Worm (Caenorhabditis elegans) whole organism, young adult: ENCODE data around the gene Y46G5A.15.

ENCODE experiments used
- B0261.1 ChIP-seq: sonication (generic microtip); optimal IDR thresholded peaks from 2 replicates; lab custom pipeline; 2016; ENCODE audit warnings: mild to moderate bottlenecking, missing genetic modification characterization, moderate library complexity, missing compliant biosample characterization
- B0336.3 ChIP-seq: fragments of 200-800 bp; sonication (Bioruptor generic); IDR thresholded peaks from 2 replicates; pipeline ENCODE4 v1.3.6; 2022; ENCODE audit warnings: missing genetic modification characterization, missing compliant biosample characterization
- F33H1.4 ChIP-seq: fragments of 200-800 bp; sonication (Bioruptor generic); IDR thresholded peaks from 2 replicates; pipeline ENCODE4 v1.3.6; 2022; ENCODE audit warnings: missing genetic modification reagents, missing genetic modification characterization, missing compliant biosample characterization
- F52B5.7 ChIP-seq: sonication (generic microtip); optimal IDR thresholded peaks from 2 replicates; lab custom pipeline; 2016; ENCODE audit warnings: mild to moderate bottlenecking, missing genetic modification characterization, missing compliant biosample characterization
- K12H6.12 ChIP-seq: fragments of 200-800 bp; sonication (Bioruptor generic); optimal IDR thresholded peaks from 2 replicates; lab custom pipeline; 2018; ENCODE audit warnings: mild to moderate bottlenecking, missing genetic modification characterization, missing compliant biosample characterization
- T07F8.4 ChIP-seq: sonication (generic microtip); optimal IDR thresholded peaks from 2 replicates; lab custom pipeline; 2016; ENCODE audit warnings: mild to moderate bottlenecking, missing genetic modification characterization, moderate library complexity, missing compliant biosample characterization
- Y79H2A.3 ChIP-seq: fragments of 200-800 bp; sonication (Bioruptor generic); conservative IDR thresholded peaks from 2 replicates; pipeline ENCODE4 v1.3.6; 2022; ENCODE audit warnings: missing genetic modification reagents, missing genetic modification characterization, missing compliant biosample characterization
- ZK185.1 ChIP-seq: sonication (generic microtip); optimal IDR thresholded peaks from 2 replicates; lab custom pipeline; 2016; ENCODE audit warnings: mild to moderate bottlenecking, missing genetic modification characterization, missing compliant biosample characterization; ENCODE audit not compliant: poor library complexity, severe bottlenecking
- aptf-2 ChIP-seq: fragments of 200-800 bp; sonication (Bioruptor generic); conservative IDR thresholded peaks from 2 replicates; pipeline ENCODE4 v1.3.6; 2022; ENCODE audit warnings: missing genetic modification reagents, missing genetic modification characterization, missing compliant biosample characterization
- aptf-3 ChIP-seq: fragments of 200-800 bp; sonication (Bioruptor generic); IDR thresholded peaks from 2 replicates; pipeline ENCODE4 v1.3.6; 2022; ENCODE audit warnings: missing genetic modification characterization, missing compliant biosample characterization
- atf-7 ChIP-seq: sonication (generic microtip); optimal IDR thresholded peaks from 2 replicates; lab custom pipeline; 2017; ENCODE audit warnings: mild to moderate bottlenecking, missing genetic modification characterization, missing compliant biosample characterization
- cebp-1 ChIP-seq, 2 experiments: fragments of 200-800 bp in 1 of 2; sonication (Bioruptor generic) in 1 of 2; sonication (generic microtip) in 1 of 2; IDR thresholded peaks in 1 of 2; optimal IDR thresholded peaks in 1 of 2; 2 replicates each; pipeline versions ENCODE4 v1.3.6 to Lab custom; 2017 to 2022; ENCODE audit warnings: missing compliant biosample characterization in 2 of 2, missing genetic modification characterization in 2 of 2, mild to moderate bottlenecking in 1 of 2, missing genetic modification reagents in 1 of 2, moderate library complexity in 1 of 2
- cebp-2 ChIP-seq: fragments of 200-800 bp; sonication (Bioruptor generic); IDR thresholded peaks from 2 replicates; pipeline ENCODE4 v1.3.6; 2022; ENCODE audit warnings: missing genetic modification characterization, missing compliant biosample characterization
- ceh-27 ChIP-seq: fragments of 200-800 bp; sonication (Bioruptor generic); optimal IDR thresholded peaks from 2 replicates; lab custom pipeline; 2018; ENCODE audit warnings: mild to moderate bottlenecking, missing genetic modification characterization, moderate library complexity, missing compliant biosample characterization
- ceh-40 ChIP-seq: fragments of 200-800 bp; sonication (Bioruptor generic); IDR thresholded peaks from 2 replicates; pipeline ENCODE4 v1.3.6; 2022; ENCODE audit warnings: missing genetic modification characterization, missing compliant biosample characterization
- ceh-79 ChIP-seq: sonication (generic microtip); optimal IDR thresholded peaks from 2 replicates; lab custom pipeline; 2017; ENCODE audit warnings: mild to moderate bottlenecking, missing genetic modification characterization, missing compliant biosample characterization
- dox-1 ChIP-seq: fragments of 200-800 bp; sonication (Bioruptor generic); IDR thresholded peaks from 2 replicates; pipeline ENCODE4 v1.3.6; 2022; ENCODE audit warnings: missing genetic modification reagents, missing genetic modification characterization, missing compliant biosample characterization
- dpff-1 ChIP-seq: sonication (generic microtip); optimal IDR thresholded peaks from 2 replicates; lab custom pipeline; 2017; ENCODE audit warnings: mild to moderate bottlenecking, missing genetic modification characterization, missing compliant biosample characterization
- dpl-1 ChIP-seq: fragments of 150-350 bp; optimal IDR thresholded peaks from 2 replicates; lab custom pipeline; 2014; ENCODE audit warnings: missing biosample characterization, missing genetic modification reagents, missing genetic modification characterization
- efl-1 ChIP-seq: fragments of 150-350 bp; optimal IDR thresholded peaks from 2 replicates; lab custom pipeline; 2014; ENCODE audit warnings: missing biosample characterization, missing genetic modification reagents, missing genetic modification characterization
- egrh-3 ChIP-seq: fragments of 200-800 bp; sonication (Bioruptor generic); IDR thresholded peaks from 2 replicates; pipeline ENCODE4 v1.3.6; 2022; ENCODE audit warnings: missing genetic modification reagents, missing genetic modification characterization, missing compliant biosample characterization
- gei-17 ChIP-seq: fragments of 200-800 bp; sonication (Bioruptor generic); optimal IDR thresholded peaks from 2 replicates; lab custom pipeline; 2018; ENCODE audit warnings: mild to moderate bottlenecking, missing genetic modification characterization, missing compliant biosample characterization
- hlh-12 ChIP-seq: sonication (generic microtip); optimal IDR thresholded peaks from 2 replicates; lab custom pipeline; 2016; ENCODE audit warnings: missing genetic modification characterization, missing compliant biosample characterization
- hsf-1 ChIP-seq: fragments of 200-800 bp; sonication (Bioruptor generic); IDR thresholded peaks from 2 replicates; pipeline ENCODE4 v1.3.6; 2022; ENCODE audit warnings: missing genetic modification reagents, missing genetic modification characterization, missing compliant biosample characterization
- let-607 ChIP-seq, 2 experiments: fragments of 200-800 bp in 1 of 2; sonication (Bioruptor generic) in 1 of 2; sonication (generic microtip) in 1 of 2; optimal IDR thresholded peaks; 2 replicates each; lab custom pipeline; 2016 to 2018; ENCODE audit warnings: mild to moderate bottlenecking in 2 of 2, missing compliant biosample characterization in 2 of 2, missing genetic modification characterization in 2 of 2, moderate library complexity in 2 of 2, missing genotype in 1 of 2
- lin-26 ChIP-seq: fragments of 200-800 bp; sonication (Bioruptor generic); IDR thresholded peaks from 2 replicates; pipeline ENCODE4 v1.3.6; 2022; ENCODE audit warnings: missing genetic modification reagents, missing genetic modification characterization, missing compliant biosample characterization
- lin-35 ChIP-seq, 3 experiments: fragments of 150-350 bp in 2 of 3; sonication (generic microtip) in 1 of 3; optimal IDR thresholded peaks; 2 replicates each; lab custom pipeline; 2014 to 2018; ENCODE audit warnings: missing biosample characterization in 3 of 3, missing genetic modification characterization in 3 of 3, missing genetic modification reagents in 3 of 3
- lsl-1 ChIP-seq: fragments of 200-800 bp; sonication (Bioruptor generic); optimal IDR thresholded peaks from 2 replicates; lab custom pipeline; 2018; ENCODE audit warnings: mild to moderate bottlenecking, missing genetic modification characterization, moderate library complexity, missing compliant biosample characterization
- madf-3 ChIP-seq: fragments of 200-800 bp; sonication (Bioruptor generic); IDR thresholded peaks from 2 replicates; pipeline ENCODE4 v1.3.6; 2022; ENCODE audit warnings: missing genetic modification reagents, missing genetic modification characterization, missing compliant biosample characterization
- mcd-1 ChIP-seq: fragments of 200-800 bp; sonication (Bioruptor generic); IDR thresholded peaks from 2 replicates; pipeline ENCODE4 v1.3.6; 2022; ENCODE audit warnings: missing genetic modification reagents, missing genetic modification characterization, missing compliant biosample characterization
- mel-28 ChIP-seq: sonication (generic microtip); optimal IDR thresholded peaks from 2 replicates; lab custom pipeline; 2016; ENCODE audit warnings: borderline replicate concordance, mild to moderate bottlenecking, missing genetic modification characterization, missing compliant biosample characterization
- mes-4 ChIP-seq: sonication (generic microtip); optimal IDR thresholded peaks from 2 replicates; lab custom pipeline; 2016; ENCODE audit warnings: missing genotype, missing genetic modification characterization, missing compliant biosample characterization
- nfya-1 ChIP-seq: sonication (generic microtip); optimal IDR thresholded peaks from 2 replicates; lab custom pipeline; 2017; ENCODE audit warnings: antibody characterized with exemption, missing compliant biosample characterization, missing genetic modification characterization, borderline replicate concordance; ENCODE audit not compliant: insufficient read depth
- nfyb-1 ChIP-seq: fragments of 200-800 bp; sonication (Bioruptor generic); IDR thresholded peaks from 2 replicates; pipeline ENCODE4 v1.3.6; 2022; ENCODE audit warnings: missing genetic modification reagents, missing genetic modification characterization, missing compliant biosample characterization
- nhr-120 ChIP-seq: fragments of 200-800 bp; sonication (Bioruptor generic); IDR thresholded peaks from 2 replicates; pipeline ENCODE4 v1.3.6; 2022; ENCODE audit warnings: missing genetic modification characterization, missing compliant biosample characterization
- nhr-80 ChIP-seq: sonication (generic microtip); optimal IDR thresholded peaks from 2 replicates; lab custom pipeline; 2016; ENCODE audit warnings: missing genetic modification characterization, missing compliant biosample characterization
- sea-2 ChIP-seq: fragments of 200-800 bp; sonication (Bioruptor generic); IDR thresholded peaks from 2 replicates; pipeline ENCODE4 v1.3.6; 2022; ENCODE audit warnings: missing genetic modification characterization, missing compliant biosample characterization
- snpc-3.4 ChIP-seq: sonication (generic microtip); optimal IDR thresholded peaks from 2 replicates; lab custom pipeline; 2017; ENCODE audit warnings: missing genetic modification characterization, mild to moderate bottlenecking, missing compliant biosample characterization, antibody characterized with exemption, moderate library complexity, missing genotype, missing genetic modification reagents
- snpc-4 ChIP-seq, 5 experiments: fragments of 150-350 bp in 1 of 5; sonication (generic microtip) in 4 of 5; optimal IDR thresholded peaks; 2 replicates each; lab custom pipeline; 2014 to 2018; ENCODE audit warnings: missing genetic modification characterization in 5 of 5, missing biosample characterization in 3 of 5, antibody characterized with exemption in 2 of 5, mild to moderate bottlenecking in 2 of 5, missing compliant biosample characterization in 2 of 5, missing genotype in 2 of 5, moderate library complexity in 2 of 5, missing genetic modification reagents in 1 of 5
- tbp1 ChIP-seq: fragments of 200-800 bp; sonication (Bioruptor generic); optimal IDR thresholded peaks from 2 replicates; lab custom pipeline; 2018; ENCODE audit warnings: mild to moderate bottlenecking, missing genetic modification characterization, missing compliant biosample characterization
- xnd-1 ChIP-seq: sonication (generic microtip); optimal IDR thresholded peaks from 2 replicates; lab custom pipeline; 2016; ENCODE audit warnings: missing genotype, missing genetic modification reagents, missing genetic modification characterization, missing compliant biosample characterization
- zfh-2 ChIP-seq: fragments of 200-800 bp; sonication (Bioruptor generic); conservative IDR thresholded peaks from 2 replicates; pipeline ENCODE4 v1.3.6; 2022; ENCODE audit warnings: missing genetic modification reagents, missing genetic modification characterization, missing compliant biosample characterization

Gene Y46G5A.15

ce11 chrII:12795188-12795587, 10.0 kb upstream of the Y46G5A.15 start (continued):
- TF ChIP-seq hsf-1 (no peak), egrh-3 (GFP tag; lab: Robert Waterston, UW) (no peak), T07F8.4 (tag; lab: Kevin White, UChicago) (no peak), snpc-4 (GFP tag; optimal IDR thresholded peaks at IDR 0.05; lab: Kevin White, UChicago) (no peak), snpc-4 (tag; optimal IDR thresholded peaks at IDR 0.05; lab: Kevin White, UChicago) (no peak), ceh-40 (GFP tag; lab: Robert Waterston, UW) (no peak), mel-28 (peak; percentile 55)

- peak; percentile 70 for TF ChIP-seq nfyb-1 (GFP tag; lab: Robert Waterston, UW)
- TF ChIP-seq B0261.1 (tag; lab: Kevin White, UChicago) = no peak
- no peak for TF ChIP-seq zfh-2
Measured at ce11 chrII:12790392-12790791, 5.2 kb upstream of the Y46G5A.15 start.

ce11 chrII:12789497-12789896, 4.3 kb upstream of the Y46G5A.15 start:
- TF ChIP-seq cebp-2 = 0 out of 2 replicates have a peak, but pooled peaks have one; percentile 69
- 0 out of 2 replicates have a peak, but pooled peaks have one; percentile 32 for TF ChIP-seq B0336.3 (GFP tag; lab: Robert Waterston, UW)
- TF ChIP-seq nfyb-1 (GFP tag; lab: Robert Waterston, UW) = peak; percentile 55; the same call in 1 of the 2 replicates
- no peak for TF ChIP-seq ceh-79 (tag; lab: Kevin White, UChicago)
- 0 out of 2 replicates have a peak, but pooled peaks have one; percentile 19 for TF ChIP-seq dox-1
- TF ChIP-seq zfh-2 = peak; percentile 57
- TF ChIP-seq cebp-1 (GFP tag; IDR thresholded peaks at IDR 0.05; lab: Robert Waterston, UW) = no peak
- peak; percentile 8 for TF ChIP-seq cebp-1 (tag; optimal IDR thresholded peaks at IDR 0.05; lab: Kevin White, UChicago)
- TF ChIP-seq mcd-1 (GFP tag; lab: Robert Waterston, UW) = 0 out of 2 replicates have a peak, but pooled peaks have one; percentile 23
- no peak for TF ChIP-seq let-607 (tag; optimal IDR thresholded peaks at IDR 0.05; lab: Kevin White, UChicago)

ce11 chrII:12787831-12788248, 2.6 kb upstream of the Y46G5A.15 start, which contains the start of gene alkb-7:
Gene alkb-7 (minus strand): TSS chrII:12788153.
- peak; percentile 6; the same call in 1 of the 2 replicates for TF ChIP-seq F33H1.4 (GFP tag; lab: Robert Waterston, UW)
- TF ChIP-seq aptf-2 (GFP tag; lab: Robert Waterston, UW) = no peak
- TF ChIP-seq gei-17 (GFP tag; lab: Kevin White, UChicago) = no peak
- no peak for TF ChIP-seq mes-4 (tag; lab: Kevin White, UChicago)
- TF ChIP-seq snpc-3.4 (tag; lab: Kevin White, UChicago) = no peak
- TF ChIP-seq Y79H2A.3 = no peak
- no peak for TF ChIP-seq nfya-1 (tag; lab: Kevin White, UChicago)
- no peak for TF ChIP-seq nhr-80 (tag; lab: Kevin White, UChicago)
- peak; percentile 27 for TF ChIP-seq F52B5.7 (tag; lab: Kevin White, UChicago)
- no peak for TF ChIP-seq lsl-1 (GFP tag; lab: Kevin White, UChicago)
- no peak for TF ChIP-seq aptf-3
- TF ChIP-seq ceh-27 (GFP tag; lab: Kevin White, UChicago) = no peak
- TF ChIP-seq tbp1 (GFP tag; lab: Kevin White, UChicago) = peak; percentile 6
- peak; percentile 32; the same call in 1 of the 2 replicates for TF ChIP-seq hsf-1
- TF ChIP-seq dpff-1 (tag; lab: Kevin White, UChicago) = no peak
- TF ChIP-seq sea-2 (GFP tag; lab: Robert Waterston, UW) = no peak
- TF ChIP-seq mel-28 = no peak
- TF ChIP-seq lin-35 (GFP tag; optimal IDR thresholded peaks at IDR 0.05; lab: Kevin White, UChicago) = no peak
- TF ChIP-seq efl-1 (GFP tag; lab: Kevin White, UChicago) = no peak
- peak; percentile 62; the same call in 1 of the 2 replicates for TF ChIP-seq nfyb-1 (GFP tag; lab: Robert Waterston, UW)
- TF ChIP-seq K12H6.12 (tag; lab: Kevin White, UChicago) = no peak
- TF ChIP-seq dpl-1 (GFP tag; lab: Kevin White, UChicago) = no peak
- no peak for TF ChIP-seq hlh-12
- TF ChIP-seq atf-7 (tag; lab: Kevin White, UChicago) = no peak
- TF ChIP-seq lin-26 (GFP tag; lab: Robert Waterston, UW) = no peak
- TF ChIP-seq xnd-1 = no peak
- no peak for TF ChIP-seq nhr-120 (GFP tag; lab: Robert Waterston, UW)
- TF ChIP-seq ZK185.1 = no peak
- TF ChIP-seq madf-3 (GFP tag; lab: Robert Waterston, UW) = no peak
- no peak for TF ChIP-seq T07F8.4 (tag; lab: Kevin White, UChicago)
